Fruit fly (Drosophila melanogaster) whole organism: Measurements from ENCODE around the gene moi.

Source experiments
- CG8478 ChIP-seq: fragments of >200 bp; optimal IDR thresholded peaks from 2 replicates; lab custom pipeline; 2018; ENCODE audit warnings: inconsistent platforms
- Dll ChIP-seq: fragments of >200 bp; optimal IDR thresholded peaks from 2 replicates; lab custom pipeline; 2017
- EcR ChIP-seq, 2 experiments: fragments of >200 bp; optimal IDR thresholded peaks; 2 replicates each; lab custom pipeline; 2017; ENCODE audit warnings: missing biosample characterization in 2 of 2, missing genetic modification characterization in 2 of 2, missing genetic modification reagents in 2 of 2
- pan ChIP-seq: fragments of >200 bp; optimal IDR thresholded peaks from 2 replicates; lab custom pipeline; 2017
- psq ChIP-seq: fragments of >200 bp; optimal IDR thresholded peaks from 2 replicates; lab custom pipeline; 2017
- usp ChIP-seq: fragments of >200 bp; optimal IDR thresholded peaks from 2 replicates; lab custom pipeline; 2017; ENCODE audit warnings: missing biosample characterization, missing genetic modification characterization, mixed read lengths

Gene moi

DNA sequence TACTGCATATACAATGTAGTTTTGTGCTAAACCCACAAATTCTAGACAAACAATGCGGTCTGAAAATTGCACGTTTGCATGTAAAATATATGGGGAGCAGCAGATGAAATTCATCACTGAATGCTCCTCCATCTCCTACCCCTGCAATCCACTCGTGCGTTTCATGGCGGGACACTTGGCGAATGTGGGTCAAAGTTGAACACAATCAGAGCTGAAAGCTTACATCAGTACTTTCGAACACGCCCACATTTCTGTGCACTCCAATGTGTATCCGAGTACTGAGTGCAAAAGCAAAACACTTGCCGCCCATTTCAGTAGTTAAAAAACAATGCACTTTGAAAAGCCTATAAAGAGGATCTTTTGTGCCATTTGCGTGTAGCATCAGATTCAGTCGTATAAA is 41.4 kb downstream of the moi start:
- TF ChIP-seq CG8478 (lab: Kevin White, UChicago) (no peak), usp (GFP tag; lab: Kevin White, UChicago) (no peak), Dll (lab: Kevin White, UChicago) (no peak), pan (lab: Kevin White, UChicago) (no peak), psq (lab: Kevin White, UChicago) (no peak)

- TF ChIP-seq CG8478 (lab: Kevin White, UChicago) (no peak), usp (GFP tag; lab: Kevin White, UChicago) (no peak), Dll (lab: Kevin White, UChicago) (no peak), psq (lab: Kevin White, UChicago) (no peak), EcR (GFP tag; optimal IDR thresholded peaks at IDR 0.05; lab: Kevin White, UChicago) (no peak), pan (lab: Kevin White, UChicago) (no peak)
These were observed 42.3 kb downstream of the moi start for dm6 chr3R:18297444-18298297.

- no peak for TF ChIP-seq EcR (GFP tag; optimal IDR thresholded peaks at IDR 0.05; lab: Kevin White, UChicago)
- no peak for TF ChIP-seq pan (lab: Kevin White, UChicago)
- no peak for TF ChIP-seq usp (GFP tag; lab: Kevin White, UChicago)
- TF ChIP-seq Dll (lab: Kevin White, UChicago): no peak
- TF ChIP-seq CG8478 (lab: Kevin White, UChicago): no peak
- no peak for TF ChIP-seq psq (lab: Kevin White, UChicago)
These were observed 43.1 kb downstream of the moi start for dm6 chr3R:18298298-18298899.

DNA sequence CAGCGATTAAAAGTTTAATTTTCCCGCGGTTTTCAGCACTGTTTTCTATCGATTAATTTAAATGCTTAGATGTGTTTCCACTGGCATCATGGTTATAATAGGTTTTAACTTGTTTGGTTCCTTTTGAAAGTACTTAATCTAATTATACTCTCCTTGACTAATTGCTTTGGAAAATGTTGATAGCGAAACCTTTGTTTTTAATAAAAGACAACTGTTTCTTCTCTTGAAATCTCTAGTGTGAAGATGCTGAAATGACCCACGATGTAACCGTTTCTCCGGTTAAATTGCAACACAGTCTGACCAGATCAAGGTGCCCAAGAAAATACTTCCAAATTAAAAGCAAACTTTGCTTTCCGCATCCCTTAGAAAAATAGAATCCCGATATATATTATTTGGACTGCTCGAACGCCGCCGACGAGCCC is 43.6 kb downstream of the moi start, which contains the start of gene Dlc90F:
Gene Dlc90F, plus strand, starts transcription at position 330 of the 422 bp plus-strand sequence.
- TF ChIP-seq CG8478 (lab: Kevin White, UChicago) (no peak), Dll (lab: Kevin White, UChicago) (no peak), pan (lab: Kevin White, UChicago) (no peak), psq (lab: Kevin White, UChicago) (no peak), usp (GFP tag; lab: Kevin White, UChicago) (no peak), EcR (GFP tag; optimal IDR thresholded peaks at IDR 0.05; lab: Kevin White, UChicago) (no peak)

DNA sequence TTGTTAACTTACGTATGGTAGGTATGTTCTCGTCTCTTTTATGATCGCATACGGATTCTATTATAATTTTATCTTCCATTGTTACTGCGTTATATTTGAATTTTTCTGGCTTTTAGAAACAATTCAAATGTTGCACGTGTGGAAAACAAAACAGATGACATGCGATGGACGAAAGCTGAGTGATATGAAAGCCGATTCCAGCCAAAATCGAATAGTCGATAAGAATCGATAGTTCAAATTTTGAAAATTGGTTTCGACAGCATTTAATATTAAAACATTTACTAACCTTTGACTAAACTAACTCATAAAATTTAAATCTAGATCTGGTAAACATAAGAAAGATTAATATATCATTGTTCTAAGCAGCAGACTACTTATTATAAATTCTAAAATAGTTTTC is 46.2 kb downstream of the moi start, which contains the start of gene Polr1E:
Gene Polr1E, minus strand, starts transcription at position 160 of the 400 bp plus-strand sequence.
- no peak for TF ChIP-seq Dll (lab: Kevin White, UChicago)

dm6 chr3R:18302749-18303148 is 47.4 kb downstream of the moi start, which contains the start of gene CG7126:
Gene CG7126 (minus strand): TSS chr3R:18302849.
- TF ChIP-seq Dll (lab: Kevin White, UChicago) (no peak), CG8478 (lab: Kevin White, UChicago) (no peak), usp (GFP tag; lab: Kevin White, UChicago) (no peak), EcR (GFP tag; optimal IDR thresholded peaks at IDR 0.05; lab: Kevin White, UChicago) (no peak), pan (lab: Kevin White, UChicago) (no peak), psq (lab: Kevin White, UChicago) (no peak)
